Worm (Caenorhabditis elegans) whole organism, mixed stage, embryonic: ENCODE data around the gene F22F4.9.

Experiments used
- blmp-1 ChIP-seq: fragments of 150-350 bp; optimal IDR thresholded peaks from 2 replicates; lab custom pipeline; 2014; ENCODE audit warnings: missing biosample characterization, missing genetic modification characterization
- elt-3 ChIP-seq: fragments of 150-350 bp; optimal IDR thresholded peaks from 2 replicates; lab custom pipeline; 2014; ENCODE audit warnings: missing biosample characterization, missing genetic modification characterization
- lin-32 ChIP-seq: fragments of 200-800 bp; sonication (Bioruptor generic); optimal IDR thresholded peaks from 2 replicates; lab custom pipeline; 2018; ENCODE audit warnings: mild to moderate bottlenecking, missing genetic modification characterization, missing compliant biosample characterization
- nhr-76 ChIP-seq: sonication (generic microtip); optimal IDR thresholded peaks from 2 replicates; lab custom pipeline; 2017; ENCODE audit warnings: missing biosample characterization, missing genetic modification characterization
- snpc-4 ChIP-seq: fragments of 150-350 bp; optimal IDR thresholded peaks from 2 replicates; lab custom pipeline; 2014; ENCODE audit warnings: missing biosample characterization, missing genetic modification characterization
- unc-62 ChIP-seq: fragments of 150-350 bp; optimal IDR thresholded peaks from 2 replicates; lab custom pipeline; 2014; ENCODE audit warnings: missing biosample characterization, missing genetic modification reagents, missing genetic modification characterization

- TF ChIP-seq nhr-76 (tag; lab: Kevin White, UChicago) (no peak), unc-62 (GFP tag; lab: Kevin White, UChicago) (no peak), elt-3 (no peak), snpc-4 (tag; lab: Kevin White, UChicago) (no peak), blmp-1 (no peak), lin-32 (GFP tag; lab: Kevin White, UChicago) (no peak)
Observed at ce11 chrX:5958815-5959214, 40.5 kb downstream of the F22F4.9 start, which contains the start of gene R07E4.1.
